Fruit fly (Drosophila melanogaster) S2 (cell line): ENCODE results near the gene Mcr.

Experiments used
- CG8478 ChIP-seq: fragments of >200 bp; optimal IDR thresholded peaks from 2 replicates; lab custom pipeline; 2018
- CTCF ChIP-seq, 2 experiments: fragments of >200 bp; optimal IDR thresholded peaks; 2 replicates each; lab custom pipeline; 2018

Mcr gene

dm6 chr2L:8034734-8035133 lies 48.0 kb downstream of the Mcr start:
- TF ChIP-seq CG8478: no peak
- TF ChIP-seq CTCF (optimal IDR thresholded peaks at IDR 0.05; lab: Kevin White, UChicago): no peak

- TF ChIP-seq CG8478 (no peak), CTCF (optimal IDR thresholded peaks at IDR 0.05; lab: Kevin White, UChicago) (no peak)
Observed at dm6 chr2L:8033756-8034155, 49.0 kb downstream of the Mcr start.

dm6 chr2L:8031588-8031987 lies 51.2 kb downstream of the Mcr start:
- no peak for TF ChIP-seq CG8478
- TF ChIP-seq CTCF (optimal IDR thresholded peaks at IDR 0.05; lab: Kevin White, UChicago): no peak

- TF ChIP-seq CTCF (optimal IDR thresholded peaks at IDR 0.05; lab: Kevin White, UChicago) (peak in 1 of 2 experiments; percentile 32), CG8478 (no peak)
Observed at dm6 chr2L:8030693-8031210, 52.0 kb downstream of the Mcr start, which contains the start of gene Cka. TSS of gene Cka (plus strand) at chr2L:8030721.

dm6 chr2L:8030102-8030501 lies 52.7 kb downstream of the Mcr start:
- TF ChIP-seq CTCF (optimal IDR thresholded peaks at IDR 0.05; lab: Kevin White, UChicago) (no peak), CG8478 (no peak)

DNA sequence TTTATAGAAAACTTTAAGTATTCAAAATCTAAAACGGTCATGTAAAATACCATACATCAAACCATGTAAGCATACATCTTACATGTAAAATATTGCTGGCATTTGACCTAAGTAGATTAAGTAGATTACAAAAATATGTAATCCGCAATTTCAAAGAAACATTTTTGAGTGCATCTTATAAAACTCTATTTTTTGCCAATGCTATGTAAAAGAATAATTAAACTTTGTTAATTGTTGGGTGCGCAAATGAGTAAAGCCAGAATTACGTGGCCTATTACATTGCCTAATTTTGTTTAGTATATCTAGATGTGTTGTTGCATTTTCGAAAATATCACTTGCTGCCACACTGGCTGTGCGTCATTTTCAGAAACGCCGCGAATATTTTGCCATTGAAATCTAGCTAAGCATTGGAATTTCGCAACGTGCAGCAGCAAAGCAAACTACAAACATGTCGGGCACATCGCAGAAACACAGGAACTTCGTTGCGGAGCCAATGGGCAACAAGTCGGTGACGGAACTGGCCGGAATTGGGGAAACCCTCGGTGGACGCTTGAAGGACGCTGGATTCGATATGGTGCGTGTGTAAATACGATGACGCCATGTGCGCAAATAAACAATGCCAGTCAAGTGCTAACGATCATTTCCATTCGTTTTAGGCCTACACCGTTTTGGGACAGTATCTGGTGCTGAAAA lies 53.5 kb downstream of the Mcr start, which contains the start of gene baf:
TSS of gene baf (plus strand) at position 303 of the 693 bp plus-strand sequence.
- TF ChIP-seq CTCF (optimal IDR thresholded peaks at IDR 0.05; lab: Kevin White, UChicago) (peak; percentile 22 to 40), CG8478 (no peak)

dm6 chr2L:8024325-8024724 lies 58.5 kb downstream of the Mcr start:
- TF ChIP-seq CG8478 (no peak), CTCF (optimal IDR thresholded peaks at IDR 0.05; lab: Kevin White, UChicago) (peak; percentile 76 to 80)
